Worm (Caenorhabditis elegans) whole organism, late embryonic: Measurements from ENCODE around the gene C33F10.1.

Experiments
- F13H6.1 ChIP-seq: sonication (generic microtip); optimal IDR thresholded peaks from 2 replicates; lab custom pipeline; 2016; ENCODE audit warnings: missing genetic modification characterization, missing compliant biosample characterization
- ceh-34 ChIP-seq: sonication (generic microtip); optimal IDR thresholded peaks from 2 replicates; lab custom pipeline; 2016; ENCODE audit warnings: mild to moderate bottlenecking, missing genetic modification characterization, missing compliant biosample characterization
- fkh-10 ChIP-seq: fragments of 150-350 bp; optimal IDR thresholded peaks from 2 replicates; lab custom pipeline; 2014; ENCODE audit warnings: missing biosample characterization, missing genetic modification reagents, missing genetic modification characterization
- hlh-30 ChIP-seq: sonication (generic microtip); optimal IDR thresholded peaks from 2 replicates; lab custom pipeline; 2017; ENCODE audit warnings: antibody characterized with exemption, missing genetic modification characterization, missing compliant biosample characterization; ENCODE audit not compliant: insufficient read depth
- hlh-6 ChIP-seq: sonication (generic microtip); optimal IDR thresholded peaks from 2 replicates; lab custom pipeline; 2016; ENCODE audit warnings: missing genotype, missing genetic modification characterization, missing compliant biosample characterization
- mec-3 ChIP-seq: sonication (generic microtip); optimal IDR thresholded peaks from 2 replicates; lab custom pipeline; 2016; ENCODE audit warnings: borderline replicate concordance, missing genetic modification characterization, missing compliant biosample characterization
- pha-4 ChIP-seq: fragments of 150-350 bp; optimal IDR thresholded peaks from 2 replicates; lab custom pipeline; 2018; ENCODE audit warnings: missing biosample characterization, missing genetic modification reagents, missing genetic modification characterization
- sox-4 ChIP-seq: sonication (generic microtip); optimal IDR thresholded peaks from 2 replicates; lab custom pipeline; 2017; ENCODE audit warnings: mild to moderate bottlenecking, missing genetic modification characterization, inconsistent platforms, missing compliant biosample characterization
- unc-86 ChIP-seq: sonication (generic microtip); optimal IDR thresholded peaks from 2 replicates; lab custom pipeline; 2016; ENCODE audit warnings: missing genetic modification characterization, missing compliant biosample characterization
- ztf-16 ChIP-seq: sonication (generic microtip); optimal IDR thresholded peaks from 2 replicates; lab custom pipeline; 2017; ENCODE audit warnings: missing genetic modification characterization, missing compliant biosample characterization

- TF ChIP-seq unc-86 (tag; lab: Kevin White, UChicago) (no peak), pha-4 (tag; lab: Kevin White, UChicago) (no peak), sox-4 (no peak), fkh-10 (no peak), mec-3 (no peak), hlh-6 (no peak), ceh-34 (no peak), hlh-30 (no peak), F13H6.1 (tag; lab: Kevin White, UChicago) (no peak), ztf-16 (tag; lab: Kevin White, UChicago) (no peak)
Observed at ce11 chrII:4879629-4880028, 44.8 kb downstream of the C33F10.1 start, which contains the start of gene gst-6.
